Worm (Caenorhabditis elegans) whole organism, L1 larva: Measurements from ENCODE around the gene lmp-2.

Source experiments
- C04F5.9 ChIP-seq: sonication (generic microtip); optimal IDR thresholded peaks from 2 replicates; lab custom pipeline; 2016; ENCODE audit warnings: missing genetic modification characterization, missing compliant biosample characterization
- C16A3.4 ChIP-seq: fragments of 150-350 bp; optimal IDR thresholded peaks from 2 replicates; lab custom pipeline; 2014; ENCODE audit warnings: missing biosample characterization, missing genetic modification characterization
- C34B4.2 ChIP-seq: sonication (generic microtip); optimal IDR thresholded peaks from 2 replicates; lab custom pipeline; 2017; ENCODE audit warnings: mild to moderate bottlenecking, missing genetic modification characterization, missing compliant biosample characterization
- F16B12.6 ChIP-seq: fragments of 150-350 bp; optimal IDR thresholded peaks from 2 replicates; lab custom pipeline; 2014; ENCODE audit warnings: missing biosample characterization, missing genetic modification characterization
- aha-1 ChIP-seq: fragments of 150-350 bp; optimal IDR thresholded peaks from 2 replicates; lab custom pipeline; 2014; ENCODE audit warnings: missing biosample characterization, missing genetic modification characterization
- alr-1 ChIP-seq: fragments of 200-800 bp; sonication (Bioruptor generic); optimal IDR thresholded peaks from 2 replicates; lab custom pipeline; 2018; ENCODE audit warnings: borderline replicate concordance, mild to moderate bottlenecking, missing genetic modification characterization, missing compliant biosample characterization
- aly-2 ChIP-seq: fragments of 150-350 bp; optimal IDR thresholded peaks from 2 replicates; lab custom pipeline; 2014; ENCODE audit warnings: missing biosample characterization, missing genetic modification characterization
- ama-1 ChIP-seq: fragments of 150-350 bp; optimal IDR thresholded peaks from 2 replicates; lab custom pipeline; 2014
- blmp-1 ChIP-seq: fragments of 150-350 bp; optimal IDR thresholded peaks from 2 replicates; lab custom pipeline; 2014; ENCODE audit warnings: missing biosample characterization, missing genetic modification characterization
- ceh-63 ChIP-seq: fragments of 200-800 bp; sonication (Bioruptor generic); optimal IDR thresholded peaks from 2 replicates; lab custom pipeline; 2018; ENCODE audit warnings: mild to moderate bottlenecking, missing genetic modification characterization, missing compliant biosample characterization
- ceh-8 ChIP-seq: fragments of 200-800 bp; sonication (Bioruptor generic); optimal IDR thresholded peaks from 2 replicates; lab custom pipeline; 2018; ENCODE audit warnings: mild to moderate bottlenecking, missing genetic modification characterization, moderate library complexity, missing compliant biosample characterization
- ceh-82 ChIP-seq, 3 experiments: fragments of 150-350 bp in 1 of 3; sonication (generic microtip) in 2 of 3; optimal IDR thresholded peaks; 2 replicates each; lab custom pipeline; 2014 to 2017; ENCODE audit warnings: missing biosample characterization in 3 of 3, missing genetic modification characterization in 3 of 3
- ces-1 ChIP-seq: fragments of 150-350 bp; optimal IDR thresholded peaks from 2 replicates; lab custom pipeline; 2014; ENCODE audit warnings: missing biosample characterization, missing genetic modification reagents, missing genetic modification characterization
- dpl-1 ChIP-seq, 3 experiments: fragments of 150-350 bp in 2 of 3; sonication (generic microtip) in 1 of 3; optimal IDR thresholded peaks; 2 replicates each; lab custom pipeline; 2014 to 2017; ENCODE audit warnings: missing biosample characterization in 3 of 3, missing genetic modification characterization in 3 of 3, missing genetic modification reagents in 3 of 3
- efl-1 ChIP-seq, 4 experiments: fragments of 150-350 bp; optimal IDR thresholded peaks in 3 of 4; peaks in 1 of 4; 1 replicate in 1 of 4; 2 replicates in 3 of 4; lab custom pipeline; 2014; ENCODE audit warnings: missing biosample characterization in 2 of 4, missing genetic modification characterization in 2 of 4, missing genetic modification reagents in 2 of 4
- egl-13 ChIP-seq: sonication (generic microtip); optimal IDR thresholded peaks from 2 replicates; lab custom pipeline; 2016; ENCODE audit warnings: missing genotype, missing genetic modification reagents, missing genetic modification characterization, missing compliant biosample characterization
- elt-2 ChIP-seq: sonication (generic microtip); optimal IDR thresholded peaks from 2 replicates; lab custom pipeline; 2016; ENCODE audit warnings: missing genetic modification characterization, mild to moderate bottlenecking, inconsistent platforms, missing compliant biosample characterization, missing genetic modification reagents
- elt-3 ChIP-seq, 6 experiments: fragments of 150-350 bp in 1 of 6; sonication (generic microtip); optimal IDR thresholded peaks; 2 replicates each; lab custom pipeline; 2017 to 2018; ENCODE audit warnings: missing biosample characterization in 6 of 6, missing genetic modification characterization in 6 of 6, inconsistent platforms in 1 of 6
- ets-5 ChIP-seq: fragments of 200-800 bp; sonication (Bioruptor generic); IDR thresholded peaks from 2 replicates; pipeline ENCODE4 v1.3.6; 2022; ENCODE audit warnings: missing genetic modification characterization, missing compliant biosample characterization
- fkh-10 ChIP-seq: sonication (generic microtip); optimal IDR thresholded peaks from 2 replicates; lab custom pipeline; 2017; ENCODE audit warnings: missing biosample characterization, missing genetic modification reagents, missing genetic modification characterization
- fkh-4 ChIP-seq: sonication (generic microtip); optimal IDR thresholded peaks from 2 replicates; lab custom pipeline; 2016; ENCODE audit warnings: missing compliant biosample characterization, missing genetic modification characterization, borderline replicate concordance
- fkh-8 ChIP-seq: sonication (generic microtip); optimal IDR thresholded peaks from 2 replicates; lab custom pipeline; 2016; ENCODE audit warnings: mild to moderate bottlenecking, missing genetic modification characterization, missing compliant biosample characterization
- fos-1 ChIP-seq: fragments of 150-350 bp; optimal IDR thresholded peaks from 2 replicates; lab custom pipeline; 2014; ENCODE audit warnings: missing biosample characterization, missing genetic modification characterization
- grh-1 ChIP-seq: fragments of 200-800 bp; sonication (Bioruptor generic); IDR thresholded peaks from 2 replicates; pipeline ENCODE4 v1.3.6; 2022; ENCODE audit warnings: missing genetic modification reagents, missing genetic modification characterization, missing compliant biosample characterization
- hlh-17 ChIP-seq: fragments of 200-800 bp; sonication (Bioruptor generic); optimal IDR thresholded peaks from 2 replicates; lab custom pipeline; 2018; ENCODE audit warnings: missing genetic modification characterization, mild to moderate bottlenecking, missing compliant biosample characterization, moderate library complexity, borderline replicate concordance
- hlh-4 ChIP-seq: sonication (generic microtip); optimal IDR thresholded peaks from 2 replicates; lab custom pipeline; 2016; ENCODE audit warnings: mild to moderate bottlenecking, missing genetic modification characterization, missing compliant biosample characterization
- irx-1 ChIP-seq: sonication (generic microtip); optimal IDR thresholded peaks from 2 replicates; lab custom pipeline; 2016; ENCODE audit warnings: missing genetic modification characterization, missing compliant biosample characterization
- jun-1 ChIP-seq: fragments of 150-350 bp; optimal IDR thresholded peaks from 2 replicates; lab custom pipeline; 2014; ENCODE audit warnings: missing biosample characterization, missing genetic modification reagents, missing genetic modification characterization
- lin-14 ChIP-seq: fragments of 200-800 bp; sonication (Bioruptor generic); optimal IDR thresholded peaks from 2 replicates; lab custom pipeline; 2018; ENCODE audit warnings: mild to moderate bottlenecking, missing genetic modification characterization, moderate library complexity, missing compliant biosample characterization
- lin-35 ChIP-seq, 2 experiments: fragments of 150-350 bp; optimal IDR thresholded peaks; 2 replicates each; lab custom pipeline; 2014; ENCODE audit warnings: missing biosample characterization in 2 of 2, missing genetic modification characterization in 2 of 2, missing genetic modification reagents in 2 of 2
- lsy-2 ChIP-seq, 2 experiments: fragments of 150-350 bp; optimal IDR thresholded peaks; 2 replicates each; lab custom pipeline; 2014; ENCODE audit warnings: missing biosample characterization in 2 of 2, missing genetic modification characterization in 2 of 2
- mab-9 ChIP-seq: fragments of 200-800 bp; sonication (Bioruptor generic); IDR thresholded peaks from 2 replicates; pipeline ENCODE4 v1.3.6; 2022; ENCODE audit warnings: missing genetic modification reagents, missing genetic modification characterization, missing compliant biosample characterization
- mdl-1 ChIP-seq, 2 experiments: fragments of 150-350 bp; optimal IDR thresholded peaks; 2 replicates each; lab custom pipeline; 2014 to 2017; ENCODE audit warnings: missing biosample characterization in 2 of 2, missing genetic modification characterization in 2 of 2, inconsistent platforms in 1 of 2
- mep-1 ChIP-seq: fragments of 150-350 bp; optimal IDR thresholded peaks from 2 replicates; lab custom pipeline; 2014; ENCODE audit warnings: missing biosample characterization, missing genetic modification characterization
- nhr-11 ChIP-seq: fragments of 150-350 bp; optimal IDR thresholded peaks from 2 replicates; lab custom pipeline; 2014; ENCODE audit warnings: missing biosample characterization, missing genetic modification characterization
- nhr-12 ChIP-seq: sonication (generic microtip); optimal IDR thresholded peaks from 2 replicates; lab custom pipeline; 2017; ENCODE audit warnings: missing biosample characterization, missing genetic modification characterization
- nhr-19 ChIP-seq: fragments of 200-800 bp; sonication (Bioruptor generic); conservative IDR thresholded peaks from 2 replicates; pipeline ENCODE4 v1.3.6; 2022; ENCODE audit warnings: missing genetic modification characterization, missing compliant biosample characterization
- nhr-20 ChIP-seq: sonication (generic microtip); optimal IDR thresholded peaks from 2 replicates; lab custom pipeline; 2016; ENCODE audit warnings: mild to moderate bottlenecking, missing genetic modification characterization, missing compliant biosample characterization
- nhr-28 ChIP-seq: fragments of 150-350 bp; optimal IDR thresholded peaks from 2 replicates; lab custom pipeline; 2014; ENCODE audit warnings: missing biosample characterization, missing genetic modification characterization
- nhr-47 ChIP-seq: sonication (generic microtip); optimal IDR thresholded peaks from 2 replicates; lab custom pipeline; 2016; ENCODE audit warnings: mild to moderate bottlenecking, missing genetic modification characterization, moderate library complexity, missing compliant biosample characterization
- nhr-71 ChIP-seq: sonication (generic microtip); optimal IDR thresholded peaks from 2 replicates; lab custom pipeline; 2016; ENCODE audit warnings: mild to moderate bottlenecking, missing genetic modification characterization, moderate library complexity, missing compliant biosample characterization
- nhr-76 ChIP-seq: sonication (generic microtip); optimal IDR thresholded peaks from 2 replicates; lab custom pipeline; 2017; ENCODE audit warnings: missing biosample characterization, missing genetic modification characterization
- nhr-85 ChIP-seq: sonication (generic microtip); peaks from one replicate; lab custom pipeline; 2016; ENCODE audit warnings: missing genetic modification characterization, inconsistent platforms, missing compliant biosample characterization
- nhr-90 ChIP-seq: sonication (generic microtip); optimal IDR thresholded peaks from 2 replicates; lab custom pipeline; 2016; ENCODE audit warnings: mild to moderate bottlenecking, missing genetic modification characterization, missing compliant biosample characterization; ENCODE audit not compliant: poor library complexity
- pqm-1 ChIP-seq: sonication (generic microtip); optimal IDR thresholded peaks from 3 replicates; lab custom pipeline; 2017; ENCODE audit warnings: missing biosample characterization, missing genetic modification characterization
- skn-1 ChIP-seq: fragments of 150-350 bp; optimal IDR thresholded peaks from 2 replicates; lab custom pipeline; 2014; ENCODE audit warnings: missing biosample characterization, missing genetic modification characterization
- snu-23 ChIP-seq: sonication (generic microtip); optimal IDR thresholded peaks from 2 replicates; lab custom pipeline; 2016; ENCODE audit warnings: missing genetic modification characterization, missing compliant biosample characterization
- sox-4 ChIP-seq: sonication (generic microtip); optimal IDR thresholded peaks from 2 replicates; lab custom pipeline; 2016; ENCODE audit warnings: missing genetic modification characterization, missing compliant biosample characterization
- sptf-1 ChIP-seq: fragments of 150-350 bp; optimal IDR thresholded peaks from 2 replicates; lab custom pipeline; 2014; ENCODE audit warnings: missing biosample characterization, missing genetic modification characterization
- tlp-1 ChIP-seq: fragments of 150-350 bp; optimal IDR thresholded peaks from 2 replicates; lab custom pipeline; 2014; ENCODE audit warnings: missing biosample characterization, missing genetic modification characterization
- unc-30 ChIP-seq: sonication (generic microtip); optimal IDR thresholded peaks from 2 replicates; lab custom pipeline; 2017; ENCODE audit warnings: missing biosample characterization, missing genetic modification characterization
- unc-98 ChIP-seq: fragments of 200-800 bp; sonication (Bioruptor generic); IDR thresholded peaks from 2 replicates; pipeline ENCODE4 v1.3.6; 2022; ENCODE audit warnings: missing genetic modification characterization, missing compliant biosample characterization
- zag-1 ChIP-seq: fragments of 150-350 bp; optimal IDR thresholded peaks from 2 replicates; lab custom pipeline; 2014; ENCODE audit warnings: missing biosample characterization, missing genetic modification characterization
- zip-4 ChIP-seq: fragments of 200-800 bp; sonication (Bioruptor generic); optimal IDR thresholded peaks from 2 replicates; lab custom pipeline; 2018; ENCODE audit warnings: mild to moderate bottlenecking, missing genetic modification characterization, moderate library complexity, missing compliant biosample characterization

The lmp-2 gene

DNA sequence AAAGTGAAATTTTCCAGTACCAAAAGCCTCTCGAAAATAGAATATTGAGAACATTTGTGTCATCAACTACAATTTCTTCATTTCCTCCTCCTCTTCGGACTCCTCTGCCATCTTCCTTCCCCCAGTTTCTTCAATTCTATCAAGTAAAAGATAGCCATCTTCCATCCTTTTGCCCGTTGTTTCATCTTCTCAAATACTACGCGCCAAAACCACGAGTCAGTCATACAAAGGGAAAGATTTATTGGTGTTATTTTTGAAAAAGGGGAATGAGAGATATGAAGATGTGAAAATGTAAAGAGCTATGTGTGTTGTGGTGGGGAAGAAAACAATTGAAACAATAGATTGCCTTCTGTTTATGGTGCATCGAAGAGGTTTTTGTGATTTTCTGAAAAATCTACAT lies 3.2 kb upstream of the lmp-2 start:
- TF ChIP-seq F16B12.6 (tag; lab: Kevin White, UChicago) (no peak), zag-1 (tag; lab: Kevin White, UChicago) (no peak), lsy-2 (tag; optimal IDR thresholded peaks at IDR 0.05; lab: Kevin White, UChicago) (peak in 1 of 2 experiments; percentile 64), hlh-4 (tag; lab: Kevin White, UChicago) (no peak), ceh-8 (no peak), sptf-1 (tag; lab: Kevin White, UChicago) (no peak), fos-1 (tag; lab: Kevin White, UChicago) (peak; percentile 39), sox-4 (tag; lab: Kevin White, UChicago) (no peak), zip-4 (no peak), elt-3 (tag; optimal IDR thresholded peaks at IDR 0.05; lab: Kevin White, UChicago) (peak in 1 of 6 experiments; percentile 55), mep-1 (tag; lab: Kevin White, UChicago) (peak; percentile 60), jun-1 (tag; lab: Kevin White, UChicago) (no peak), lin-35 (GFP tag; optimal IDR thresholded peaks at IDR 0.05; lab: Kevin White, UChicago) (peak in 1 of 2 experiments; percentile 41), ama-1 (lab: Kevin White, UChicago) (no peak), aly-2 (tag; lab: Kevin White, UChicago) (no peak), fkh-4 (no peak), mab-9 (no peak), snu-23 (peak; percentile 68), C16A3.4 (tag; lab: Kevin White, UChicago) (peak; percentile 58), grh-1 (GFP tag; lab: Robert Waterston, UW) (no peak), nhr-28 (tag; lab: Kevin White, UChicago) (no peak), nhr-85 (tag; lab: Kevin White, UChicago) (peak; percentile 77), irx-1 (no peak), blmp-1 (tag; lab: Kevin White, UChicago) (peak; percentile 55), pqm-1 (no peak), C34B4.2 (tag; lab: Kevin White, UChicago) (no peak), nhr-76 (tag; lab: Kevin White, UChicago) (no peak), nhr-19 (GFP tag; lab: Robert Waterston, UW) (no peak), nhr-12 (tag; lab: Kevin White, UChicago) (no peak), nhr-71 (tag; lab: Kevin White, UChicago) (peak; percentile 66), mdl-1 (tag; optimal IDR thresholded peaks at IDR 0.05; lab: Kevin White, UChicago) (no peak), fkh-10 (no peak), ces-1 (no peak), nhr-20 (tag; lab: Kevin White, UChicago) (peak; percentile 25), ceh-63 (GFP tag; lab: Kevin White, UChicago) (no peak), C04F5.9 (tag; lab: Kevin White, UChicago) (no peak), elt-2 (tag; lab: Kevin White, UChicago) (no peak), nhr-11 (tag; lab: Kevin White, UChicago) (no peak), ceh-82 (tag; optimal IDR thresholded peaks at IDR 0.05; lab: Kevin White, UChicago) (peak in 1 of 3 experiments; percentile 41), tlp-1 (no peak), efl-1 (optimal IDR thresholded peaks at IDR 0.05; lab: Kevin White, UChicago) (no peak), efl-1 (GFP tag; optimal IDR thresholded peaks at IDR 0.05 in 1 of 2; lab: Kevin White, UChicago) (no peak), ets-5 (no peak), egl-13 (tag; lab: Kevin White, UChicago) (no peak), fkh-8 (tag; lab: Kevin White, UChicago) (no peak), nhr-47 (tag; lab: Kevin White, UChicago) (no peak), aha-1 (no peak), dpl-1 (GFP tag; optimal IDR thresholded peaks at IDR 0.05; lab: Kevin White, UChicago) (peak in 1 of 3 experiments; percentile 25), alr-1 (no peak), hlh-17 (GFP tag; lab: Kevin White, UChicago) (no peak), lin-14 (GFP tag; lab: Kevin White, UChicago) (peak; percentile 88), unc-98 (GFP tag; lab: Robert Waterston, UW) (no peak), skn-1 (tag; lab: Kevin White, UChicago) (peak; percentile 16), nhr-90 (tag; lab: Kevin White, UChicago) (no peak), unc-30 (tag; lab: Kevin White, UChicago) (no peak)
